Worm (Caenorhabditis elegans) whole organism, L2 larva: ENCODE measurements around the gene gck-3.

ENCODE experiments used
- R02D3.7 ChIP-seq: fragments of 150-350 bp; optimal IDR thresholded peaks from 2 replicates; lab custom pipeline; 2014; ENCODE audit warnings: missing biosample characterization, missing genetic modification characterization
- fos-1 ChIP-seq: fragments of 150-350 bp; optimal IDR thresholded peaks from 2 replicates; lab custom pipeline; 2014; ENCODE audit warnings: missing biosample characterization, missing genetic modification characterization
- nhr-23 ChIP-seq: fragments of 150-350 bp; optimal IDR thresholded peaks from 2 replicates; lab custom pipeline; 2014; ENCODE audit warnings: missing biosample characterization, missing genetic modification reagents, missing genetic modification characterization
- skn-1 ChIP-seq: sonication (generic microtip); optimal IDR thresholded peaks from 2 replicates; lab custom pipeline; 2017; ENCODE audit warnings: missing biosample characterization, missing genetic modification characterization
- unc-39 ChIP-seq: fragments of 150-350 bp; optimal IDR thresholded peaks from 2 replicates; lab custom pipeline; 2014; ENCODE audit warnings: missing biosample characterization, missing genetic modification characterization

ce11 chrV:17982935-17983334 lies 16.3 kb upstream of the gck-3 start:
- TF ChIP-seq R02D3.7 (tag; lab: Kevin White, UChicago) (no peak), fos-1 (tag; lab: Kevin White, UChicago) (no peak), skn-1 (tag; lab: Kevin White, UChicago) (no peak), unc-39 (tag; lab: Kevin White, UChicago) (no peak), nhr-23 (tag; lab: Kevin White, UChicago) (no peak)
